Worm (Caenorhabditis elegans) whole organism, L4/young adult: ENCODE results near the gene Y105C5B.18.

Source experiments
- W03F9.2 ChIP-seq: fragments of 150-350 bp; optimal IDR thresholded peaks from 2 replicates; lab custom pipeline; 2014; ENCODE audit warnings: missing biosample characterization, missing genetic modification characterization
- dao-5 ChIP-seq: sonication (generic microtip); optimal IDR thresholded peaks from 2 replicates; lab custom pipeline; 2016; ENCODE audit warnings: missing genotype, missing genetic modification characterization, moderate library complexity, missing compliant biosample characterization
- him-1 ChIP-seq: sonication (generic microtip); optimal IDR thresholded peaks from 2 replicates; lab custom pipeline; 2016; ENCODE audit warnings: missing genotype, missing genetic modification reagents, missing genetic modification characterization, missing compliant biosample characterization

Y105C5B.18 gene

ce11 chrIV:16001058-16001457 lies 36.7 kb downstream of the Y105C5B.18 start:
- TF ChIP-seq him-1 (tag; lab: Kevin White, UChicago) (no peak), dao-5 (tag; lab: Kevin White, UChicago) (no peak), W03F9.2 (tag; lab: Kevin White, UChicago) (no peak)

ce11 chrIV:16005472-16005871 lies 41.1 kb downstream of the Y105C5B.18 start:
- TF ChIP-seq dao-5 (tag; lab: Kevin White, UChicago) (no peak), W03F9.2 (tag; lab: Kevin White, UChicago) (no peak), him-1 (tag; lab: Kevin White, UChicago) (no peak)

ce11 chrIV:16006267-16006666 lies 41.9 kb downstream of the Y105C5B.18 start:
- TF ChIP-seq W03F9.2 (tag; lab: Kevin White, UChicago) (no peak), him-1 (tag; lab: Kevin White, UChicago) (no peak), dao-5 (tag; lab: Kevin White, UChicago) (no peak)
